Fruit fly (Drosophila melanogaster) whole organism, prepupa: Measurements from ENCODE around the gene Pfdn1.
A peak's percentile ranks its signal among the peaks of the same experiment; 100 is the strongest.

ENCODE experiments used
- CG11294 ChIP-seq: fragments of 200-800 bp; sonication (Bioruptor generic); IDR thresholded peaks from 2 replicates; pipeline ENCODE4 v1.3.6; 2022; ENCODE audit warnings: missing biosample characterization, missing genetic modification characterization
- CG1621 ChIP-seq: fragments of 200-800 bp; sonication (Bioruptor generic); optimal IDR thresholded peaks from 3 replicates; lab custom pipeline; 2018; ENCODE audit warnings: missing biosample characterization, mild to moderate bottlenecking, missing genetic modification characterization
- CG32006 ChIP-seq: fragments of 200-800 bp; sonication (Bioruptor generic); optimal IDR thresholded peaks from 3 replicates; lab custom pipeline; 2017; ENCODE audit warnings: missing biosample characterization, mild to moderate bottlenecking, missing genetic modification characterization
- CG6854 ChIP-seq: fragments of 200-800 bp; sonication (Bioruptor generic); optimal IDR thresholded peaks from 2 replicates; lab custom pipeline; 2017; ENCODE audit warnings: missing biosample characterization, mild to moderate bottlenecking, missing genetic modification characterization
- Eip75B ChIP-seq: fragments of 200-800 bp; sonication (Bioruptor generic); optimal IDR thresholded peaks from 3 replicates; lab custom pipeline; 2016; ENCODE audit warnings: missing biosample characterization, missing genetic modification characterization
- Eip78C ChIP-seq: fragments of 200-800 bp; sonication (Bioruptor generic); peaks from one replicate; lab custom pipeline; 2016; ENCODE audit warnings: missing biosample characterization, missing genetic modification characterization
- Eip93F ChIP-seq: fragments of 200-800 bp; sonication (Bioruptor generic); optimal IDR thresholded peaks from 2 replicates; lab custom pipeline; 2016; ENCODE audit warnings: missing biosample characterization, mild to moderate bottlenecking, missing genetic modification characterization
- Ets21C ChIP-seq: fragments of 200-800 bp; sonication (Bioruptor generic); optimal IDR thresholded peaks from 3 replicates; lab custom pipeline; 2016; ENCODE audit warnings: missing biosample characterization, missing genetic modification characterization
- Gug ChIP-seq: fragments of 200-800 bp; sonication (Bioruptor generic); IDR thresholded peaks from 2 replicates; pipeline ENCODE4 v1.3.6; 2022; ENCODE audit warnings: missing biosample characterization, missing genetic modification characterization
- Met ChIP-seq: fragments of 200-800 bp; sonication (Bioruptor generic); optimal IDR thresholded peaks from 3 replicates; lab custom pipeline; 2016; ENCODE audit warnings: missing biosample characterization, missing genetic modification characterization
- OdsH ChIP-seq: fragments of 200-800 bp; sonication (Bioruptor generic); optimal IDR thresholded peaks from 3 replicates; lab custom pipeline; 2016; ENCODE audit warnings: missing biosample characterization, missing genetic modification characterization
- Sox15 ChIP-seq: fragments of 200-800 bp; sonication (Bioruptor generic); optimal IDR thresholded peaks from 3 replicates; lab custom pipeline; 2016; ENCODE audit warnings: missing biosample characterization, missing genetic modification characterization
- achi ChIP-seq: fragments of 200-800 bp; sonication (Bioruptor generic); optimal IDR thresholded peaks from 3 replicates; lab custom pipeline; 2016; ENCODE audit warnings: missing biosample characterization, missing genetic modification characterization
- dsx ChIP-seq: fragments of 200-800 bp; optimal IDR thresholded peaks from 3 replicates; lab custom pipeline; 2019; ENCODE audit warnings: missing biosample characterization, mild to moderate bottlenecking, missing genetic modification characterization, moderate library complexity; ENCODE audit not compliant: poor library complexity, severe bottlenecking
- eg ChIP-seq: fragments of 200-800 bp; sonication (Bioruptor generic); IDR thresholded peaks from 3 replicates; pipeline ENCODE4 v1.3.6; 2022; ENCODE audit warnings: missing biosample characterization, missing genetic modification characterization
- net ChIP-seq: fragments of 200-800 bp; sonication (Bioruptor generic); optimal IDR thresholded peaks from 3 replicates; lab custom pipeline; 2016; ENCODE audit warnings: missing biosample characterization, missing genetic modification characterization
- svp ChIP-seq: fragments of 200-800 bp; sonication (Bioruptor generic); peaks from one replicate; lab custom pipeline; 2016; ENCODE audit warnings: missing biosample characterization, missing genetic modification characterization
- topi ChIP-seq: fragments of 200-800 bp; sonication (Bioruptor generic); optimal IDR thresholded peaks from 3 replicates; lab custom pipeline; 2016; ENCODE audit warnings: missing biosample characterization, missing genetic modification characterization
- vri ChIP-seq: fragments of 200-800 bp; sonication (Bioruptor generic); optimal IDR thresholded peaks from 3 replicates; lab custom pipeline; 2016; ENCODE audit warnings: missing biosample characterization, mild to moderate bottlenecking, missing genetic modification characterization

Pfdn1 gene

DNA sequence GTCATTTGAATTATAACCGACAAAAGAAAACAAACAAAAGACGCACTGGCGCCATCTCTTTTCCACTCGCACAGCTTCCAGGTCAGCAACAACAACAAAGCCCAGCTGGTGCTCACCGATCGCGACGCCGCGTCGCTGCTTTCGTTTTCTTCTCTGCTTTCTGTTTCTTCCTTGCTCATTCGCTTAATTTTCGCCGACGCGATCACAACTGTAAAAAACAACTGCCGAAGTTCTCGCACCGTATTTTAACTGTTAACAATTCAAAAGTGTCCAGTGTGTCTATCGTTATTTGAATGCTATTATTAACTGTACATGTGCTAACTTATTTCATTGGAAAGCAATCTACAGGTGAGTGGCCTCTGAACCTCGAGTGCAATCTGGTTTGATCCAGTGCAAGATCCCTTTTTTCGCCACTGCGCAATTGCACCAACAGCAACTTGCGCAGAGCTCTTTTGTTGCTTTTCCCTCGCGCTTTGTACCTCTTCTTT is 31.4 kb downstream of the Pfdn1 start, which contains the start of gene stai (continued):
- TF ChIP-seq Sox15 (GFP tag; lab: Kevin White, UChicago) (no peak), dsx (GFP tag; lab: Kevin White, UChicago) (peak; percentile 58), eg (GFP tag; lab: Robert Waterston, UW) (peak; percentile 54), Met (GFP tag; lab: Kevin White, UChicago) (peak; percentile 17), CG1621 (tag; lab: Kevin White, UChicago) (peak; percentile 24)

DNA sequence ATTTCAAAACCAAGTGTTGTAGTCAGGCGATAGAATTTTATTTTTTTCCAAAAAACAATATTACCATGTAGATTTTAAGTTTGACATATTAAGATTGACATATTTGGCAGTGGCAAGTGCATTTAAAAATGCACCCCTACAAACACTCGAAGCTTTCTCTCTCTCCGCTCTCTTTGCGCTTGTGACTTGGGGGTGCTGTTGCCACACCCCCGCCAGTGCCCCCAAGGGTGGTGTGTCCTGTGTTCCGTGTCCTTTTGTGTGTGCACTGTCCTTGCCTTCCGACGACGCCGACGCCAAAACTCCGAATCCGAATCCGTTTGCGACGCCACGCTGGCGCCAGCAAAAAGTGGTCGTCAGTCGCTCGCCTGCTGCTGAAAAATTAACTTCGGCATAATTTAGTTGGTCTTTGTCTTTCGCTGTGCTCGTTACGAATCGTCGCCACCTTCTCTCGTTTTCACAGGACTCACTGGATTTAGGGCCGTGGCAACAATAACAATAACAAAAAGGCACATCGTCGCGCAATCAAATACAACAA is 40.5 kb downstream of the Pfdn1 start:
- TF ChIP-seq svp (GFP tag; lab: Kevin White, UChicago) (peak; percentile 2), vri (GFP tag; lab: Kevin White, UChicago) (no peak), Gug (GFP tag; lab: Robert Waterston, UW) (no peak), CG11294 (GFP tag; lab: Robert Waterston, UW) (no peak), Eip75B (GFP tag; lab: Kevin White, UChicago) (no peak)

DNA sequence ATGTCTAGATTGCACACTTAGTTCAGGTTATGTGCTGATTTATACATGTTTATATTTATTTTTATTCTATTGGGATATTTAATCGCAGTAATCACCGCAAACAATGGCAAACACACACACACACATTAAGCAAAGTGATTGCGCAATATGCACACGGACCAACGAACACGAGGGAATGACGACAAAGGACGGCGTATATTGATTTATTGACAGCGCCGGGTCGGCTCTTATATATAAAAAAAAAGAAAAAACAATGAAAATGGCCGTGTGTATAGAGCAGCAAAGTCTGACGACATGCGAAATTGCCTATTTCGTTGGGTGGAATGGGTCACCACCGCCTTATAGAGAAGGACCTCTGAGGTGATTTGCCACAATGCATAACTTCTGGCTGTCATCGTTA is 41.9 kb downstream of the Pfdn1 start:
- TF ChIP-seq svp (GFP tag; lab: Kevin White, UChicago) (peak; percentile 28), Eip93F (no peak)
- TF ChIP-seq, all 60 proteins: peak for 1

DNA sequence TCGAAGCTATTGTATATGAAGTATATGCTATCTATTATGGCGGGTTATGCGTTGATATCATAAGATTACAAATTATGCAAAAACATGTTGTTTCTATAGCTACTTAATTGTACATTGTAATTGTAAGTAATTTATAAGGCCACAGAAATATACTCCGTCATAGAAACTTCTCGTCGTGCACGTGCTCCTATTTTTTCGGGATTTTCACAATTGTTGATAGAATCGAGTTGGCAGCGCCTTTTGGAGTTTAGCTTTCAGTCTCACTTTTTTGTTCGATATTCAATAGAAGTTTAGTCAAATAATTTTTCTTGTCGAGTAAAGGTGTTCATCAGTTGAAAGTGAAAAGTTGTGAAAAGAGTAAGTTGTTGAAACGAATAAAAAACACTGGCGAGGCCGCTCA is 49.3 kb downstream of the Pfdn1 start, which contains the start of gene CG31642:
CG31642 (plus strand) TSS at position 301 of the 400 bp plus-strand sequence.
- TF ChIP-seq Sox15 (GFP tag; lab: Kevin White, UChicago) (no peak), Eip78C (no peak), Ets21C (GFP tag; lab: Kevin White, UChicago) (no peak), CG6854 (GFP tag; lab: Kevin White, UChicago) (no peak), OdsH (GFP tag; lab: Kevin White, UChicago) (no peak), net (GFP tag; lab: Kevin White, UChicago) (no peak), CG32006 (GFP tag; lab: Kevin White, UChicago) (no peak), achi (GFP tag; lab: Kevin White, UChicago) (no peak), topi (GFP tag; lab: Kevin White, UChicago) (no peak)
- TF ChIP-seq, all 60 proteins: peak for 0
